Fruit fly (Drosophila melanogaster): ENCODE data around the gene ssp3.

ssp3 gene

dm6 chr2L:18934588-18934987 is 9.2 kb downstream of the ssp3 start:
- TF ChIP-seq jim (GFP tag; optimal IDR thresholded peaks at IDR 0.05) (no peak), Myc (optimal IDR thresholded peaks at IDR 0.05) (no peak), brk (GFP tag; optimal IDR thresholded peaks at IDR 0.05) (no peak), Jra (GFP tag; optimal IDR thresholded peaks at IDR 0.05) (no peak), Hnf4 (GFP tag; optimal IDR thresholded peaks at IDR 0.05) (no peak), Abd-B (GFP tag; optimal IDR thresholded peaks at IDR 0.05) (no peak), dsf (GFP tag; optimal IDR thresholded peaks at IDR 0.05; ENCODE audit: borderline replicate concordance) (no peak), tai (GFP tag; optimal IDR thresholded peaks at IDR 0.05) (no peak), lola (GFP tag; optimal IDR thresholded peaks at IDR 0.05) (no peak), rgr (GFP tag; optimal IDR thresholded peaks at IDR 0.05) (no peak), Dif (GFP tag; optimal IDR thresholded peaks at IDR 0.05; ENCODE audit: partially characterized antibody) (no peak), ey (GFP tag; optimal IDR thresholded peaks at IDR 0.05) (no peak)

dm6 chr2L:18933867-18934266 is 9.9 kb downstream of the ssp3 start:
- no peak for TF ChIP-seq Myc (optimal IDR thresholded peaks at IDR 0.05)
- no peak for TF ChIP-seq Dif (GFP tag; optimal IDR thresholded peaks at IDR 0.05; ENCODE audit: partially characterized antibody)
- no peak for TF ChIP-seq sage (GFP tag; optimal IDR thresholded peaks at IDR 0.05)
- no peak for TF ChIP-seq HLH106 (tag; optimal IDR thresholded peaks at IDR 0.05)
- TF ChIP-seq dmrt93B (GFP tag; optimal IDR thresholded peaks at IDR 0.05) = no peak
- TF ChIP-seq foxo (GFP tag; optimal IDR thresholded peaks at IDR 0.05) = no peak
- no peak for TF ChIP-seq dl (GFP tag; optimal IDR thresholded peaks at IDR 0.05; ENCODE audit: insufficient read depth in 1 of 2, partially characterized antibody in 2 of 2)
- TF ChIP-seq GATAd (GFP tag; optimal IDR thresholded peaks at IDR 0.05) = no peak

DNA sequence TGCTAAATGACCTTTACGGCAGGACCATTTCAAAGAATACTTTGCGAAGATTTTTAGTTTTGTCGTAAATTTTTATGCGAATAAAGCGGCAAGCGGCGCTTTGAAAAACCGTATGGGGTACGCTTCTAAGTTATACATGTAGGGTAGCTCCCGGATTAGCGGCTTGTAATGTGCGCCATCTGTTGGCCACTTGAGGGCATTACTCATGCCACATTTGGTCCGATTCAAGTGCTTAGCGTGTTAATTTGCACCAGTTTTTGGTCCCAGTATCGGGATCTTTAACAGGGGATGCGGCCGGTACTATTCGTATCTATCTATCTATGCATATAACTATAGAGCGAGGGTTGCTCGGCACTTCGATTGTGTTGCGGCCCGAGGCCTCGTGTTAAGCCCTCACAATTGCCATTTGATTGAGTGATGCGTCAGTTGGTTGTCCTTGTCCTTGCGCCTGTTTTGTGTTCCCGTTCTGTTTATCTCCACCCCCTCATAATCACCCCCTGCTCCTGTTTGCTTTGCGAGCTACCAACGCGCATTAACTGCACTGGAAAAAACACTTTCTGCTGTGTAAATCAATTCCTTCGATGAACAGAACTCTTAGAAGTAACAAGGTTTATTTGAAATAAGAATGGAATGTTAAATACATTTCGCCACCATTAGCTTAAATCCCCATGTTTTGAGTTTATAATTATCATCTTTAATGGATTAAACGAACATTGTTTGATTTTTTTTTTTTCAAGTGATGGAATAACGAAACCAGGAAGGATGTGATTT is 13.2 kb downstream of the ssp3 start:
- TF ChIP-seq sage (GFP tag; optimal IDR thresholded peaks at IDR 0.05) (no peak), HLH106 (tag; optimal IDR thresholded peaks at IDR 0.05) (no peak), GATAd (GFP tag; optimal IDR thresholded peaks at IDR 0.05) (no peak), N (GFP tag; optimal IDR thresholded peaks at IDR 0.05) (no peak), rgr (GFP tag; optimal IDR thresholded peaks at IDR 0.05) (no peak), Vsx2 (GFP tag; optimal IDR thresholded peaks at IDR 0.05; ENCODE audit: partially characterized antibody) (no peak), lola (GFP tag; optimal IDR thresholded peaks at IDR 0.05) (no peak), jim (GFP tag; optimal IDR thresholded peaks at IDR 0.05) (no peak), woc (GFP tag; optimal IDR thresholded peaks at IDR 0.05) (no peak), Hnf4 (GFP tag; optimal IDR thresholded peaks at IDR 0.05) (no peak), Dif (GFP tag; optimal IDR thresholded peaks at IDR 0.05; ENCODE audit: partially characterized antibody) (no peak), Abd-B (GFP tag; optimal IDR thresholded peaks at IDR 0.05) (no peak), usp (GFP tag; optimal IDR thresholded peaks at IDR 0.05) (no peak), dmrt93B (GFP tag; optimal IDR thresholded peaks at IDR 0.05) (no peak), fru (GFP tag; optimal IDR thresholded peaks at IDR 0.05) (no peak), h (GFP tag; optimal IDR thresholded peaks at IDR 0.05) (no peak), psq (GFP tag; optimal IDR thresholded peaks at IDR 0.05) (no peak), tai (GFP tag; optimal IDR thresholded peaks at IDR 0.05) (no peak)

DNA sequence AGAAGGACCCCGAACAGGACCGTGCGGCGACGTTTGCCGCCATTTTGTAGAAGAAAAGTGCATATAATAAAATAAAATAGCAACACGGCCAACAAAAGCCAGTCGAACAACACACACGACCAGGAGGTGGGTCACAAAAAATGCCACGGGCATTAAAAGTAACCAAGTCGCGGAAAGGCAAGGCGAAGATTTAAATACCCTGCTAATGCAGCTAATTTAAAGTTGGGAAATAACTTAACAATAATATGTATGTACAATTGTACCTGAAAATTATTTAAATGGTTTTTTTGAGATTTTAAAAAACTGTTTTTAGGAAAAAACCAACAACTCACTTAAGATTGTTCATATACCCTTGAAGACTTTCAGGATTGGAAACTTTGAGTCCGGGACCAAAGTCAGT is 14.2 kb downstream of the ssp3 start:
- no peak for TF ChIP-seq CrebA (GFP tag; optimal IDR thresholded peaks at IDR 0.05; ENCODE audit: borderline replicate concordance)
- no peak for TF ChIP-seq dsf (GFP tag; optimal IDR thresholded peaks at IDR 0.05; ENCODE audit: borderline replicate concordance)
- TF ChIP-seq Myc (optimal IDR thresholded peaks at IDR 0.05) = no peak
- TF ChIP-seq sage (GFP tag; optimal IDR thresholded peaks at IDR 0.05) = no peak
- no peak for TF ChIP-seq Mio (GFP tag; optimal IDR thresholded peaks at IDR 0.05)
- no peak for TF ChIP-seq Hr83 (GFP tag; optimal IDR thresholded peaks at IDR 0.05; ENCODE audit: poor library complexity, severe bottlenecking)
- TF ChIP-seq lola (GFP tag; optimal IDR thresholded peaks at IDR 0.05) = no peak
- TF ChIP-seq CG32264 (GFP tag; optimal IDR thresholded peaks at IDR 0.05) = no peak
- no peak for TF ChIP-seq CG9705 (GFP tag; optimal IDR thresholded peaks at IDR 0.05)
- no peak for TF ChIP-seq fru (GFP tag; optimal IDR thresholded peaks at IDR 0.05)
- no peak for TF ChIP-seq h (GFP tag; optimal IDR thresholded peaks at IDR 0.05)
- TF ChIP-seq woc (GFP tag; optimal IDR thresholded peaks at IDR 0.05) = no peak
- no peak for TF ChIP-seq Dfd (GFP tag; optimal IDR thresholded peaks at IDR 0.05)
- no peak for TF ChIP-seq jim (GFP tag; optimal IDR thresholded peaks at IDR 0.05)
- no peak for TF ChIP-seq N (GFP tag; optimal IDR thresholded peaks at IDR 0.05)
- no peak for TF ChIP-seq GATAd (GFP tag; optimal IDR thresholded peaks at IDR 0.05)
- no peak for TF ChIP-seq Hnf4 (GFP tag; optimal IDR thresholded peaks at IDR 0.05)

All from whole organism, wandering third instar larva.